Worm (Caenorhabditis elegans) whole organism, mixed stage, embryonic: Measurements from ENCODE around the gene srz-15.

ENCODE experiments used
- mab-5 ChIP-seq: fragments of 150-350 bp; optimal IDR thresholded peaks from 2 replicates; lab custom pipeline; 2014; ENCODE audit warnings: missing biosample characterization, missing genetic modification characterization
- nhr-28 ChIP-seq: fragments of 150-350 bp; optimal IDR thresholded peaks from 2 replicates; lab custom pipeline; 2014; ENCODE audit warnings: missing biosample characterization, missing genetic modification characterization

ce11 chrIV:12965074-12965473, 49.5 kb downstream of the srz-15 start, which contains the start of gene dod-22:
- no peak for TF ChIP-seq nhr-28
- TF ChIP-seq mab-5: no peak
